Fruit fly (Drosophila melanogaster) whole organism, embryonic: ENCODE results near the gene CG44044.

Experiments used
- BtbVII ChIP-seq: fragments of 200-800 bp; sonication (Bioruptor generic); optimal IDR thresholded peaks from 3 replicates; lab custom pipeline; 2017; ENCODE audit warnings: missing biosample characterization, mild to moderate bottlenecking, missing genetic modification characterization
- CG10462 ChIP-seq: fragments of 200-800 bp; sonication (Bioruptor generic); optimal IDR thresholded peaks from 2 replicates; lab custom pipeline; 2016; ENCODE audit warnings: missing biosample characterization, missing genetic modification characterization
- CG11560 ChIP-seq: fragments of 200-800 bp; sonication (Bioruptor generic); IDR thresholded peaks from 3 replicates; pipeline ENCODE4 v1.3.6; 2022; ENCODE audit warnings: missing biosample characterization, missing genetic modification characterization
- CG11695 ChIP-seq: fragments of 200-800 bp; sonication (Bioruptor generic); IDR thresholded peaks from 3 replicates; pipeline ENCODE4 v1.3.6; 2022; ENCODE audit warnings: missing biosample characterization, missing genetic modification characterization
- CG11696 ChIP-seq: fragments of 200-800 bp; sonication (Bioruptor generic); IDR thresholded peaks from 2 replicates; pipeline ENCODE4 v1.3.6; 2022; ENCODE audit warnings: missing biosample characterization, missing genetic modification characterization
- CG13123 ChIP-seq: fragments of 200-800 bp; sonication (Bioruptor generic); optimal IDR thresholded peaks from 2 replicates; lab custom pipeline; 2016; ENCODE audit warnings: missing biosample characterization, missing genetic modification characterization
- CG13424 ChIP-seq: fragments of 200-800 bp; sonication (Bioruptor generic); optimal IDR thresholded peaks from 2 replicates; lab custom pipeline; 2019; ENCODE audit warnings: missing biosample characterization, mild to moderate bottlenecking, missing genetic modification characterization, moderate library complexity
- CG13894 ChIP-seq: fragments of 200-800 bp; sonication (Bioruptor generic); optimal IDR thresholded peaks from 3 replicates; lab custom pipeline; 2018; ENCODE audit warnings: missing biosample characterization, mild to moderate bottlenecking, missing genetic modification characterization, moderate library complexity
- CG2202 ChIP-seq: fragments of 200-800 bp; sonication (Bioruptor generic); optimal IDR thresholded peaks from 2 replicates; lab custom pipeline; 2018; ENCODE audit warnings: missing biosample characterization, mild to moderate bottlenecking, missing genetic modification characterization
- CG31224 ChIP-seq: fragments of 200-800 bp; sonication (Bioruptor generic); IDR thresholded peaks from 2 replicates; pipeline ENCODE4 v1.3.6; 2022; ENCODE audit warnings: missing biosample characterization, missing genetic modification characterization
- CG3281 ChIP-seq: fragments of 200-800 bp; sonication (Bioruptor generic); optimal IDR thresholded peaks from 3 replicates; lab custom pipeline; 2017; ENCODE audit warnings: missing biosample characterization, mild to moderate bottlenecking, missing genetic modification characterization
- CG34376 ChIP-seq: fragments of 200-800 bp; sonication (Bioruptor generic); optimal IDR thresholded peaks from 2 replicates; lab custom pipeline; 2018; ENCODE audit warnings: missing biosample characterization, mild to moderate bottlenecking, missing genetic modification characterization
- CG4424 ChIP-seq: fragments of 200-800 bp; sonication (Bioruptor generic); optimal IDR thresholded peaks from 3 replicates; lab custom pipeline; 2016; ENCODE audit warnings: missing biosample characterization, missing genetic modification characterization
- CG4617 ChIP-seq: fragments of 200-800 bp; sonication (Bioruptor generic); optimal IDR thresholded peaks from 3 replicates; lab custom pipeline; 2016; ENCODE audit warnings: missing biosample characterization, missing genetic modification characterization, borderline replicate concordance
- CG4854 ChIP-seq: fragments of 200-800 bp; sonication (Bioruptor generic); optimal IDR thresholded peaks from 2 replicates; lab custom pipeline; 2016; ENCODE audit warnings: missing biosample characterization, missing genetic modification characterization, inconsistent platforms
- CG6654 ChIP-seq: fragments of 200-800 bp; sonication (Bioruptor generic); optimal IDR thresholded peaks from 2 replicates; lab custom pipeline; 2017; ENCODE audit warnings: missing biosample characterization, mild to moderate bottlenecking, missing genetic modification characterization
- CG7963 ChIP-seq: fragments of 200-800 bp; sonication (Bioruptor generic); IDR thresholded peaks from 3 replicates; pipeline ENCODE4 v1.3.6; 2022; ENCODE audit warnings: missing biosample characterization, missing genetic modification characterization; ENCODE audit not compliant: partially characterized antibody
- CG8290 ChIP-seq, 3 experiments: fragments of 200-800 bp; sonication (Bioruptor generic); optimal IDR thresholded peaks; 2 replicates each; lab custom pipeline; 2016 to 2019; ENCODE audit warnings: missing biosample characterization in 3 of 3, missing genetic modification characterization in 3 of 3, mild to moderate bottlenecking in 2 of 3, moderate library complexity in 1 of 3
- CG8924 ChIP-seq: fragments of 200-800 bp; optimal IDR thresholded peaks from 3 replicates; lab custom pipeline; 2019; ENCODE audit warnings: missing biosample characterization, mild to moderate bottlenecking, missing genetic modification characterization, moderate library complexity
- CG8944 ChIP-seq: fragments of 200-800 bp; sonication (Bioruptor generic); optimal IDR thresholded peaks from 3 replicates; lab custom pipeline; 2016; ENCODE audit warnings: missing biosample characterization, missing genetic modification characterization
- CG9876 ChIP-seq: fragments of 200-800 bp; sonication (Bioruptor generic); optimal IDR thresholded peaks from 2 replicates; lab custom pipeline; 2016; ENCODE audit warnings: missing biosample characterization, missing genetic modification characterization
- Dll ChIP-seq: fragments of 200-800 bp; sonication (Bioruptor generic); IDR thresholded peaks from 4 replicates; pipeline ENCODE4 v1.3.6; 2022; ENCODE audit warnings: missing biosample characterization, missing genetic modification characterization; ENCODE audit not compliant: partially characterized antibody
- E2f2 ChIP-seq: fragments of 200-800 bp; sonication (Bioruptor generic); IDR thresholded peaks from 2 replicates; pipeline ENCODE4 v1.3.6; 2022; ENCODE audit warnings: missing biosample characterization, missing genetic modification characterization
- Ets97D ChIP-seq: fragments of 200-800 bp; sonication (Bioruptor generic); optimal IDR thresholded peaks from 3 replicates; lab custom pipeline; 2016; ENCODE audit warnings: missing biosample characterization, missing genetic modification characterization
- Max ChIP-seq: fragments of 200-800 bp; sonication (Bioruptor generic); optimal IDR thresholded peaks from 2 replicates; lab custom pipeline; 2016; ENCODE audit warnings: missing biosample characterization, mild to moderate bottlenecking, missing genetic modification characterization
- TFAM ChIP-seq: fragments of 200-800 bp; sonication (Bioruptor generic); optimal IDR thresholded peaks from 2 replicates; lab custom pipeline; 2017; ENCODE audit warnings: missing biosample characterization, missing genetic modification characterization, inconsistent platforms
- Tbp ChIP-seq: fragments of >200 bp; optimal IDR thresholded peaks from 2 replicates; lab custom pipeline; 2018; ENCODE audit warnings: missing biosample characterization, missing genetic modification characterization
- ab ChIP-seq: fragments of 200-800 bp; sonication (Bioruptor generic); optimal IDR thresholded peaks from 2 replicates; lab custom pipeline; 2016; ENCODE audit warnings: missing biosample characterization, missing genetic modification characterization
- al ChIP-seq: fragments of 200-800 bp; sonication (Bioruptor generic); IDR thresholded peaks from 2 replicates; pipeline ENCODE4 v1.3.6; 2022; ENCODE audit warnings: missing biosample characterization, missing genetic modification characterization
- bigmax ChIP-seq: fragments of 200-800 bp; sonication (Bioruptor generic); optimal IDR thresholded peaks from 2 replicates; lab custom pipeline; 2018; ENCODE audit warnings: missing biosample characterization, mild to moderate bottlenecking, missing genetic modification characterization
- br ChIP-seq: fragments of >200 bp; optimal IDR thresholded peaks from 2 replicates; lab custom pipeline; 2017
- btn ChIP-seq: fragments of 200-800 bp; sonication (Bioruptor generic); optimal IDR thresholded peaks from 2 replicates; lab custom pipeline; 2016; ENCODE audit warnings: missing biosample characterization, missing genetic modification characterization
- crc ChIP-seq: fragments of 200-800 bp; sonication (Bioruptor generic); optimal IDR thresholded peaks from 2 replicates; lab custom pipeline; 2016; ENCODE audit warnings: missing biosample characterization, missing genetic modification characterization
- ham ChIP-seq: fragments of 200-800 bp; sonication (Bioruptor generic); IDR thresholded peaks from 2 replicates; pipeline ENCODE4 v1.3.6; 2022; ENCODE audit warnings: missing biosample characterization, missing genetic modification characterization
- hth ChIP-seq: fragments of >200 bp; optimal IDR thresholded peaks from 2 replicates; lab custom pipeline; 2017; ENCODE audit warnings: inconsistent platforms
- lilli ChIP-seq: fragments of 200-800 bp; sonication (Bioruptor generic); optimal IDR thresholded peaks from 3 replicates; lab custom pipeline; 2016; ENCODE audit warnings: missing biosample characterization, missing genetic modification characterization
- nerfin-1 ChIP-seq: fragments of 200-800 bp; sonication (Bioruptor generic); optimal IDR thresholded peaks from 3 replicates; lab custom pipeline; 2019; ENCODE audit warnings: missing biosample characterization, mild to moderate bottlenecking, missing genetic modification characterization, moderate library complexity
- otp ChIP-seq: fragments of 200-800 bp; sonication (Bioruptor generic); IDR thresholded peaks from 3 replicates; pipeline ENCODE4, ENCODE4 v1.3.6; 2022; ENCODE audit warnings: missing biosample characterization, missing genetic modification characterization
- p53 ChIP-seq: fragments of 200-800 bp; sonication (Bioruptor generic); optimal IDR thresholded peaks from 2 replicates; lab custom pipeline; 2016; ENCODE audit warnings: missing biosample characterization, missing genetic modification characterization
- pita ChIP-seq: fragments of 200-800 bp; sonication (Bioruptor generic); optimal IDR thresholded peaks from 2 replicates; lab custom pipeline; 2017; ENCODE audit warnings: missing biosample characterization, mild to moderate bottlenecking, missing genetic modification characterization
- pnt ChIP-seq: fragments of 200-800 bp; sonication (Bioruptor generic); optimal IDR thresholded peaks from 3 replicates; lab custom pipeline; 2016; ENCODE audit warnings: missing biosample characterization, missing genetic modification characterization
- prd ChIP-seq, 3 experiments: fragments of >200 bp in 2 of 3; fragments of 200-800 bp in 1 of 3; sonication (Bioruptor generic) in 1 of 3; optimal IDR thresholded peaks in 2 of 3; IDR thresholded peaks in 1 of 3; 2 replicates in 2 of 3; 3 replicates in 1 of 3; pipeline versions ENCODE4 v1.3.6 to Lab custom; 2017 to 2022; ENCODE audit warnings: missing biosample characterization in 1 of 3, missing genetic modification characterization in 1 of 3
- psq ChIP-seq: fragments of 200-800 bp; sonication (Bioruptor generic); optimal IDR thresholded peaks from 2 replicates; lab custom pipeline; 2017; ENCODE audit warnings: missing biosample characterization, missing genetic modification characterization
- run ChIP-seq: fragments of 200-800 bp; sonication (Bioruptor generic); optimal IDR thresholded peaks from 3 replicates; lab custom pipeline; 2018; ENCODE audit warnings: missing biosample characterization, mild to moderate bottlenecking, missing genetic modification characterization
- slp2 ChIP-seq: fragments of 200-800 bp; sonication (Bioruptor generic); optimal IDR thresholded peaks from 2 replicates; lab custom pipeline; 2016; ENCODE audit warnings: missing biosample characterization, missing genetic modification characterization
- sna ChIP-seq: fragments of 200-800 bp; sonication (Bioruptor generic); IDR thresholded peaks from 2 replicates; pipeline ENCODE4 v1.3.6; 2022; ENCODE audit warnings: missing biosample characterization, missing genetic modification characterization; ENCODE audit not compliant: partially characterized antibody
- ssp ChIP-seq: fragments of 200-800 bp; sonication (Bioruptor generic); IDR thresholded peaks from 2 replicates; pipeline ENCODE4 v1.3.6; 2022; ENCODE audit warnings: missing biosample characterization, missing genetic modification characterization
- stc ChIP-seq: fragments of 200-800 bp; sonication (Bioruptor generic); IDR thresholded peaks from 2 replicates; pipeline ENCODE4 v1.3.6; 2022; ENCODE audit warnings: missing biosample characterization, missing genetic modification characterization
- ttk ChIP-seq: fragments of 200-800 bp; sonication (Bioruptor generic); IDR thresholded peaks from 2 replicates; pipeline ENCODE4 v2.1.2; 2022; ENCODE audit warnings: missing biosample characterization, missing genetic modification characterization
- vfl ChIP-seq: fragments of 200-800 bp; sonication (Bioruptor generic); optimal IDR thresholded peaks from 2 replicates; lab custom pipeline; 2016; ENCODE audit warnings: missing biosample characterization, missing genetic modification characterization
- wdn ChIP-seq: fragments of 200-800 bp; sonication (Bioruptor generic); IDR thresholded peaks from 2 replicates; pipeline ENCODE4 v1.3.6; 2022; ENCODE audit warnings: missing biosample characterization, missing genetic modification characterization
- wek ChIP-seq: fragments of 200-800 bp; sonication (Bioruptor generic); optimal IDR thresholded peaks from 3 replicates; lab custom pipeline; 2018; ENCODE audit warnings: missing biosample characterization, mild to moderate bottlenecking, missing genetic modification characterization, moderate library complexity

The CG44044 gene

DNA sequence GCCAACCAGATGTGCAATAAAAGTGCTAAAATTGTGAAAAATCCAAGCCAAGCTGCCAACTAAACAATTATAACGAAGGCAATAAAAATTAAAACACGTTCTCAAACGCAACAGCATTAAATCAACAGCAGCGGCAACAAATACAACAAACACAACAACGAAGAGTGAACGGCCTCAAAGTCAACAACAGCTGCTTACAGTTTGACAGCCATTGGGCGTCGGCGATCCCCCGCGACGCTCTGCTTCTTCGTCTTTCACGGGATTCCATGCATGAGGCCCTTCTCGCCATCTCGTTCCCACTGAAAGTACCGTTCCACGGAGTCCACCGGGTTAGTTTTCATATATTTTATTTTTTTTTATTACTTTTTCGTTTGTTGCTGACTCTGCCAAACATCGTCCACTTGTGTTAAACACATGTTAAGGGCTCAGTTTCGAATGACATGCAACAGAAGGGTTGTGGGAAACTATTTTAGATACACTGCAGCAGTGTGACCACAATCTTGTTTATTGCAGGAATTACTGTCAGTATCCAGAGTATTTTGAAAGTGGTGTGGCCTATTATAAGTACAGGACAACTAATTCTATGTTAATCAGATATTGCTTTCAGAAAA lies 39.5 kb upstream of the CG44044 start (continued):
- no peak for TF ChIP-seq sna (GFP tag; lab: Robert Waterston, UW)
- no peak for TF ChIP-seq CG11696 (GFP tag; lab: Robert Waterston, UW)
- TF ChIP-seq CG11695 (GFP tag; lab: Robert Waterston, UW) = no peak
- TF ChIP-seq CG31224 = no peak
- no peak for TF ChIP-seq br (lab: Kevin White, UChicago)
- peak; percentile 33 for TF ChIP-seq CG10462 (GFP tag; lab: Kevin White, UChicago)
- no peak for TF ChIP-seq CG13894 (tag; lab: Kevin White, UChicago)
- no peak for TF ChIP-seq ab
- TF ChIP-seq prd (optimal IDR thresholded peaks at IDR 0.05; lab: Kevin White, UChicago) = no peak
- TF ChIP-seq prd (GFP tag; IDR thresholded peaks at IDR 0.05; lab: Robert Waterston, UW) = no peak
- no peak for TF ChIP-seq crc (GFP tag; lab: Kevin White, UChicago)
- peak; percentile 98 for TF ChIP-seq CG6654
- no peak for TF ChIP-seq vfl (GFP tag; lab: Kevin White, UChicago)
- TF ChIP-seq ham (GFP tag; lab: Robert Waterston, UW) = no peak
- no peak for TF ChIP-seq CG9876 (GFP tag; lab: Kevin White, UChicago)
- TF ChIP-seq Max = no peak
- TF ChIP-seq psq = no peak
- no peak for TF ChIP-seq pnt (GFP tag; lab: Kevin White, UChicago)
- TF ChIP-seq CG8290 (GFP tag; optimal IDR thresholded peaks at IDR 0.05; lab: Kevin White, UChicago) = peak; percentile 46
- TF ChIP-seq CG8290 (tag; optimal IDR thresholded peaks at IDR 0.05; lab: Kevin White, UChicago) = peak; percentile 19 to 35
- TF ChIP-seq CG4617 (GFP tag; lab: Kevin White, UChicago) = no peak
- no peak for TF ChIP-seq wek (GFP tag; lab: Kevin White, UChicago)
- TF ChIP-seq BtbVII (GFP tag; lab: Kevin White, UChicago) = no peak
- no peak for TF ChIP-seq CG8944 (GFP tag; lab: Kevin White, UChicago)
- no peak for TF ChIP-seq Tbp
- TF ChIP-seq stc (GFP tag; lab: Robert Waterston, UW) = no peak
- no peak for TF ChIP-seq pita (GFP tag; lab: Kevin White, UChicago)
- TF ChIP-seq lilli = no peak
- TF ChIP-seq ssp (GFP tag; lab: Robert Waterston, UW) = no peak
- no peak for TF ChIP-seq Ets97D (GFP tag; lab: Kevin White, UChicago)
- no peak for TF ChIP-seq CG11560
- TF ChIP-seq otp (GFP tag; lab: Robert Waterston, UW) = no peak; the same call in 2 of the 3 replicates
- TF ChIP-seq E2f2 (GFP tag; lab: Robert Waterston, UW) = no peak
- TF ChIP-seq hth = no peak
- TF ChIP-seq CG13424 (tag; lab: Kevin White, UChicago) = no peak
- no peak for TF ChIP-seq Dll
- TF ChIP-seq CG13123 (GFP tag; lab: Kevin White, UChicago) = no peak
- no peak for TF ChIP-seq wdn (GFP tag; lab: Robert Waterston, UW)
- no peak for TF ChIP-seq CG4854 (GFP tag; lab: Kevin White, UChicago)
- TF ChIP-seq bigmax (GFP tag; lab: Kevin White, UChicago) = no peak
- no peak for TF ChIP-seq slp2 (GFP tag; lab: Kevin White, UChicago)
- TF ChIP-seq TFAM (GFP tag; lab: Kevin White, UChicago) = no peak
- TF ChIP-seq CG4424 (GFP tag; lab: Kevin White, UChicago) = no peak
- TF ChIP-seq CG2202 (tag; lab: Kevin White, UChicago) = no peak
- no peak for TF ChIP-seq CG34376
- no peak for TF ChIP-seq al (GFP tag; lab: Robert Waterston, UW)
- TF ChIP-seq nerfin-1 (tag; lab: Kevin White, UChicago) = no peak
- TF ChIP-seq p53 (GFP tag; lab: Kevin White, UChicago) = no peak
- no peak for TF ChIP-seq ttk
- TF ChIP-seq CG7963 (GFP tag; lab: Robert Waterston, UW) = no peak
- TF ChIP-seq CG8924 = no peak
- TF ChIP-seq run (tag; lab: Kevin White, UChicago) = no peak
- TF ChIP-seq btn (GFP tag; lab: Kevin White, UChicago) = no peak
- TF ChIP-seq CG3281 (GFP tag; lab: Kevin White, UChicago) = no peak
